Worm (Caenorhabditis elegans): Measurements from ENCODE around the gene snf-10.

Gene snf-10

DNA sequence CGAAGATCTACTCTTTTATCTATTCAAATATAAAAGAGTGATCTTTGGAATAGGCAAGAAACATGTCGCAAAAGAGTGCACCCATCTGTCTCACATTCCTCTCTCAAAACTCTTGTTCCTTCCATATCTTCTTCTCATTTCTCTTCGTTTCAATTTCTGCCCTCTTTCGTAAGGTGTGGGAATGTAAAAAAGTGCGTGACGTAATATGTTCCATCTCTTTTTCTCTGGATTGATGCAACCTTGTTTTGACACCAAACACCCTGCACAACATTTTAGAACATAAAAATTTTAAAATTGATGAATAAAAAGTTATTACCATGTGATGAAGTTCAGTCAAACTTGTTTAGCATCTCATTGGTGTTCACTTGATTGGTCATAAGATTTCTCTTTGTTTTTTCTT is 26.5 kb upstream of the snf-10 start:
- TF ChIP-seq nhr-23 (tag; optimal IDR thresholded peaks at IDR 0.05): no peak
- peak; percentile 67 for TF ChIP-seq sma-9 (GFP tag; optimal IDR thresholded peaks at IDR 0.05)
- TF ChIP-seq sma-9 (tag; optimal IDR thresholded peaks at IDR 0.05): no peak

- no peak for TF ChIP-seq ztf-11 (tag; optimal IDR thresholded peaks at IDR 0.05)
- peak; percentile 12 for TF ChIP-seq ZK546.5 (tag; optimal IDR thresholded peaks at IDR 0.05)
- no peak for TF ChIP-seq nhr-23 (tag; optimal IDR thresholded peaks at IDR 0.05)
- peak; percentile 89 for TF ChIP-seq mab-5 (tag; optimal IDR thresholded peaks at IDR 0.05)
- TF ChIP-seq gmeb-1 (tag; optimal IDR thresholded peaks at IDR 0.05): peak; percentile 79
- TF ChIP-seq fos-1 (tag; optimal IDR thresholded peaks at IDR 0.05): peak; percentile 94
- TF ChIP-seq nhr-77 (tag; optimal IDR thresholded peaks at IDR 0.05): peak; percentile 70
- TF ChIP-seq nhr-25 (tag; optimal IDR thresholded peaks at IDR 0.05): peak; percentile 95
- no peak for TF ChIP-seq ztf-1 (GFP tag; conservative IDR thresholded peaks at IDR 0.05)
- TF ChIP-seq dmd-4 (tag; optimal IDR thresholded peaks at IDR 0.05): no peak
- TF ChIP-seq nhr-21 (tag; optimal IDR thresholded peaks at IDR 0.05): peak; percentile 98
- no peak for TF ChIP-seq unc-39 (tag; optimal IDR thresholded peaks at IDR 0.05)
- peak; percentile 58 for TF ChIP-seq lin-39 (tag; optimal IDR thresholded peaks at IDR 0.05)
- TF ChIP-seq ama-1 (optimal IDR thresholded peaks at IDR 0.05): peak; percentile 52
- peak; percentile 97 for TF ChIP-seq F13H6.1 (tag; optimal IDR thresholded peaks at IDR 0.05)
- no peak for TF ChIP-seq ceh-16 (tag; optimal IDR thresholded peaks at IDR 0.05)
- no peak for TF ChIP-seq nhr-12 (tag; optimal IDR thresholded peaks at IDR 0.05)
- no peak for TF ChIP-seq peb-1 (tag; optimal IDR thresholded peaks at IDR 0.05)
- peak; percentile 96 for TF ChIP-seq unc-55 (GFP tag; optimal IDR thresholded peaks at IDR 0.05)
- TF ChIP-seq aly-2 (tag; optimal IDR thresholded peaks at IDR 0.05): no peak
- TF ChIP-seq nhr-6 (tag; optimal IDR thresholded peaks at IDR 0.05): peak; percentile 96
- TF ChIP-seq C34F6.9 (tag; optimal IDR thresholded peaks at IDR 0.05): peak; percentile 98
- TF ChIP-seq ztf-4 (tag; optimal IDR thresholded peaks at IDR 0.05): peak; percentile 89
- peak; percentile 97 for TF ChIP-seq sma-3 (GFP tag; optimal IDR thresholded peaks at IDR 0.05)
- TF ChIP-seq unc-62 (GFP tag; optimal IDR thresholded peaks at IDR 0.05): peak; percentile 61
- TF ChIP-seq nhr-129 (tag; optimal IDR thresholded peaks at IDR 0.05): peak; percentile 99
- peak; percentile 86 for TF ChIP-seq alr-1 (tag; optimal IDR thresholded peaks at IDR 0.05)
- TF ChIP-seq lsy-2 (tag; optimal IDR thresholded peaks at IDR 0.05): peak; percentile 71 to 94
- no peak for TF ChIP-seq nhr-11 (tag; optimal IDR thresholded peaks at IDR 0.05)
- TF ChIP-seq nhr-10 (tag; optimal IDR thresholded peaks at IDR 0.05): peak; percentile 44
- peak; percentile 95 for TF ChIP-seq zag-1 (tag; optimal IDR thresholded peaks at IDR 0.05)
- TF ChIP-seq Y55F3AM.14 (GFP tag; optimal IDR thresholded peaks at IDR 0.05): peak; percentile 97
- peak; percentile 74 for TF ChIP-seq snpc-4 (tag; optimal IDR thresholded peaks at IDR 0.05)
- peak; percentile 96 for TF ChIP-seq egl-27 (tag; optimal IDR thresholded peaks at IDR 0.05)
- no peak for TF ChIP-seq mbf-1 (tag; optimal IDR thresholded peaks at IDR 0.05)
- peak; percentile 98 for TF ChIP-seq crh-2 (tag; optimal IDR thresholded peaks at IDR 0.05)
- peak; percentile 99 for TF ChIP-seq mdl-1 (tag; optimal IDR thresholded peaks at IDR 0.05)
- TF ChIP-seq lin-11 (tag; optimal IDR thresholded peaks at IDR 0.05): peak; percentile 87
- peak; percentile 97 for TF ChIP-seq sem-4 (tag; optimal IDR thresholded peaks at IDR 0.05)
- TF ChIP-seq sma-9 (GFP tag; optimal IDR thresholded peaks at IDR 0.05): peak; percentile 99
- peak; percentile 56 for TF ChIP-seq sma-9 (tag; optimal IDR thresholded peaks at IDR 0.05)
- TF ChIP-seq skn-1 (tag; optimal IDR thresholded peaks at IDR 0.05): peak; percentile 76
- TF ChIP-seq blmp-1 (tag; optimal IDR thresholded peaks at IDR 0.05; ENCODE audit: insufficient read depth): peak; percentile 90
- TF ChIP-seq ceh-82 (tag; optimal IDR thresholded peaks at IDR 0.05): peak; percentile 68
- TF ChIP-seq R02D3.7 (tag; optimal IDR thresholded peaks at IDR 0.05): no peak
- TF ChIP-seq lin-13 (GFP tag; optimal IDR thresholded peaks at IDR 0.05): peak; percentile 89
- no peak for TF ChIP-seq nhr-237 (tag; optimal IDR thresholded peaks at IDR 0.05)
- TF ChIP-seq elt-3 (tag; optimal IDR thresholded peaks at IDR 0.05): no peak
- TF ChIP-seq elt-1 (tag; optimal IDR thresholded peaks at IDR 0.05): peak; percentile 7
These were observed 26.0 kb upstream of the snf-10 start for ce11 chrV:10466607-10467092.
